Worm (Caenorhabditis elegans): Measurements from ENCODE around the gene dsc-4.

DNA sequence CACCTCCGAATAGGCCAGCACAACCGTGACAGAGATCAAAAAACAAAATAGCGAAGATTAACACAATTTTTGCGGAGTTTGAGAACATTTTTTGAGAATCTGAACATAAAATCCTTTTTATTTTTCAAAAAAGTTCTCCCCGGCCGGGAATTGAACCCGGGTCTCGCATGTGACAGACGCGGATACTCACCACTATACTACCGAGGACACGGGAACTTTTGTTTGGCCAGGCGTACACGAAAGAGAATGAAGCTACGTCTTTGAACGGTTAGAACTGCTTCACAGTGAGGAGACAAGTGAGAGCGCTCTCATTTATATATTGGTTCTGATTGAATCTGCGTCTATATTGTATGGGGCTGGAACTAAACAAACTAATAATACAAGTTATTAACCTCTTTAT lies 2.2 kb upstream of the dsc-4 start, which contains the start of gene grl-26:
- TF ChIP-seq lin-11 (tag; optimal IDR thresholded peaks at IDR 0.05) (peak; percentile 10), tbx-7 (tag; optimal IDR thresholded peaks at IDR 0.05) (no peak), nhr-11 (tag; optimal IDR thresholded peaks at IDR 0.05) (no peak), pqm-1 (tag; optimal IDR thresholded peaks at IDR 0.05) (no peak), ceh-14 (tag; optimal IDR thresholded peaks at IDR 0.05) (peak; percentile 24), ceh-9 (tag; optimal IDR thresholded peaks at IDR 0.05) (no peak), zip-5 (tag; optimal IDR thresholded peaks at IDR 0.05) (no peak), madf-2 (tag; optimal IDR thresholded peaks at IDR 0.05) (peak; percentile 44), unc-55 (GFP tag; optimal IDR thresholded peaks at IDR 0.05) (no peak), ceh-22 (tag; optimal IDR thresholded peaks at IDR 0.05) (no peak), fkh-10 (GFP tag; optimal IDR thresholded peaks at IDR 0.05) (peak; percentile 37), pag-3 (tag; optimal IDR thresholded peaks at IDR 0.05; ENCODE audit: borderline replicate concordance) (no peak), tbx-2 (tag; optimal IDR thresholded peaks at IDR 0.05) (peak; percentile 52)

Data from whole organism, late embryonic.